Worm (Caenorhabditis elegans): ENCODE data around the gene lis-1.

- TF ChIP-seq lin-39 (tag; optimal IDR thresholded peaks at IDR 0.05) = no peak
- TF ChIP-seq elt-1 (tag; optimal IDR thresholded peaks at IDR 0.05) = no peak
- no peak for TF ChIP-seq pqm-1 (tag; optimal IDR thresholded peaks at IDR 0.05)
- peak; percentile 85 for TF ChIP-seq elt-2 (tag; optimal IDR thresholded peaks at IDR 0.05)
- no peak for TF ChIP-seq nhr-23 (tag; optimal IDR thresholded peaks at IDR 0.05)
- TF ChIP-seq egl-27 (tag; optimal IDR thresholded peaks at IDR 0.05) = no peak
- no peak for TF ChIP-seq lsy-12 (tag; optimal IDR thresholded peaks at IDR 0.05)
- no peak for TF ChIP-seq nhr-76 (tag; optimal IDR thresholded peaks at IDR 0.05)
- peak; percentile 47 for TF ChIP-seq pha-4 (tag; optimal IDR thresholded peaks at IDR 0.05)
- TF ChIP-seq skn-1 (tag; optimal IDR thresholded peaks at IDR 0.05) = no peak
- no peak for TF ChIP-seq ztf-11 (tag; optimal IDR thresholded peaks at IDR 0.05)
- no peak for TF ChIP-seq nhr-237 (tag; optimal IDR thresholded peaks at IDR 0.05)
Observed at ce11 chrIII:13388621-13389020, 12.1 kb upstream of the lis-1 start.
